ENCODE assay signal across 4 fruit fly cellular contexts in genomic region chr2L:11396157-11396876, dm6.
A peak's percentile ranks its signal among the peaks of the same experiment; 100 is the strongest.
TF ChIP-seq lines count a peak whose summit lies in the region.

No protein-coding gene starts in this region.

- no peak for TF ChIP-seq CTCF in whole organism, embryonic (GFP tag; optimal IDR thresholded peaks at IDR 0.05; lab: Kevin White, UChicago)

TF ChIP-seq in whole organism, embryonic, 481 proteins besides CTCF, POLR2A, EP300 and RAD21:
- TF ChIP-seq sr (GFP tag; IDR thresholded peaks at IDR 0.05; lab: Robert Waterston, UW), result peak; percentile 62; the same call in 2 of the 3 replicates
- TF ChIP-seq disco-r (GFP tag; optimal IDR thresholded peaks at IDR 0.05; lab: Kevin White, UChicago), result no peak
- peak; percentile 61; the same call in 1 of the 2 replicates for TF ChIP-seq vvl (GFP tag; IDR thresholded peaks at IDR 0.05; lab: Robert Waterston, UW)
- peak; percentile 59 for TF ChIP-seq crol (GFP tag; IDR thresholded peaks at IDR 0.05; lab: Robert Waterston, UW)
- peak; percentile 27 for TF ChIP-seq abd-A (tag; optimal IDR thresholded peaks at IDR 0.05; lab: Kevin White, UChicago)
- TF ChIP-seq yki (optimal IDR thresholded peaks at IDR 0.05; lab: Kevin White, UChicago), result no peak
- TF ChIP-seq knrl (GFP tag; IDR thresholded peaks at IDR 0.05; lab: Robert Waterston, UW; ENCODE audit: partially characterized antibody), result 0 out of 3 replicates have a peak, but pooled peaks have one; percentile 24
- TF ChIP-seq hb (GFP tag; IDR thresholded peaks at IDR 0.05; lab: Robert Waterston, UW; ENCODE audit: partially characterized antibody), result 0 out of 3 replicates have a peak, but pooled peaks have one; percentile 11

TF ChIP-seq in whole organism, prepupa, 60 proteins besides CTCF, POLR2A, EP300 and RAD21 (continues in another document):
- TF ChIP-seq dac (GFP tag; optimal IDR thresholded peaks at IDR 0.05; lab: Kevin White, UChicago), result no peak
- TF ChIP-seq Sox14 (GFP tag; optimal IDR thresholded peaks at IDR 0.05; lab: Kevin White, UChicago), result peak; percentile 21
- no peak for TF ChIP-seq Blimp-1 (GFP tag; optimal IDR thresholded peaks at IDR 0.05; lab: Kevin White, UChicago)
- peak; percentile 27 for TF ChIP-seq Sox102F (GFP tag; optimal IDR thresholded peaks at IDR 0.05; lab: Kevin White, UChicago)
- TF ChIP-seq vri (GFP tag; optimal IDR thresholded peaks at IDR 0.05; lab: Kevin White, UChicago), result no peak
- TF ChIP-seq CG7368 (GFP tag; optimal IDR thresholded peaks at IDR 0.05; lab: Kevin White, UChicago), result no peak
- TF ChIP-seq Eip93F (GFP tag; optimal IDR thresholded peaks at IDR 0.05; lab: Kevin White, UChicago), result no peak
- peak in 1 of 2 experiments; percentile 43 for TF ChIP-seq ss (GFP tag; optimal IDR thresholded peaks at IDR 0.05; lab: Kevin White, UChicago)
- TF ChIP-seq CG16779 (tag; optimal IDR thresholded peaks at IDR 0.05; lab: Kevin White, UChicago), result no peak
- TF ChIP-seq achi (GFP tag; optimal IDR thresholded peaks at IDR 0.05; lab: Kevin White, UChicago), result no peak
- TF ChIP-seq CG4318 (GFP tag; optimal IDR thresholded peaks at IDR 0.05; lab: Kevin White, UChicago), result no peak
- no peak for TF ChIP-seq Eip75B (GFP tag; optimal IDR thresholded peaks at IDR 0.05; lab: Kevin White, UChicago)
- peak; percentile 36 for TF ChIP-seq lz (GFP tag; optimal IDR thresholded peaks at IDR 0.05; lab: Kevin White, UChicago)
- TF ChIP-seq dsx (GFP tag; optimal IDR thresholded peaks at IDR 0.05; lab: Kevin White, UChicago; ENCODE audit: poor library complexity, severe bottlenecking), result no peak
- peak; percentile 38 for TF ChIP-seq CG10631 (GFP tag; optimal IDR thresholded peaks at IDR 0.05; lab: Kevin White, UChicago)
- peak; percentile 20 for TF ChIP-seq pdm3 (GFP tag; optimal IDR thresholded peaks at IDR 0.05; lab: Kevin White, UChicago)
- peak; percentile 40 for TF ChIP-seq Hr39 (GFP tag; optimal IDR thresholded peaks at IDR 0.05; lab: Kevin White, UChicago)
- TF ChIP-seq eg (GFP tag; IDR thresholded peaks at IDR 0.05; lab: Robert Waterston, UW), result no peak
- no peak for TF ChIP-seq CG8119 (GFP tag; IDR thresholded peaks at IDR 0.05; lab: Robert Waterston, UW)
- TF ChIP-seq Hr38 (GFP tag; optimal IDR thresholded peaks at IDR 0.05; lab: Kevin White, UChicago), result no peak
- TF ChIP-seq CG6276 (GFP tag; optimal IDR thresholded peaks at IDR 0.05; lab: Kevin White, UChicago), result no peak
- TF ChIP-seq CG8319 (GFP tag; optimal IDR thresholded peaks at IDR 0.05; lab: Kevin White, UChicago), result no peak
- peak; percentile 60 for TF ChIP-seq esn (GFP tag; optimal IDR thresholded peaks at IDR 0.05; lab: Kevin White, UChicago)
- TF ChIP-seq CG6854 (GFP tag; optimal IDR thresholded peaks at IDR 0.05; lab: Kevin White, UChicago), result no peak
- TF ChIP-seq fd59A (GFP tag; optimal IDR thresholded peaks at IDR 0.05; lab: Kevin White, UChicago), result peak; percentile 8
- TF ChIP-seq CG32006 (GFP tag; optimal IDR thresholded peaks at IDR 0.05; lab: Kevin White, UChicago), result no peak
- no peak for TF ChIP-seq Hr4 (GFP tag; optimal IDR thresholded peaks at IDR 0.05; lab: Kevin White, UChicago)
- peak in 1 of 2 experiments; percentile 62 for TF ChIP-seq salr (GFP tag; optimal IDR thresholded peaks at IDR 0.05; lab: Kevin White, UChicago)

TF ChIP-seq in whole organism, pupa, 21 proteins besides CTCF, POLR2A, EP300 and RAD21:
- TF ChIP-seq fd96Ca (GFP tag; IDR thresholded peaks at IDR 0.05; lab: Robert Waterston, UW), result no peak
- no peak for TF ChIP-seq CG12605 (GFP tag; IDR thresholded peaks at IDR 0.05; lab: Robert Waterston, UW)
- TF ChIP-seq CG10348 (GFP tag; IDR thresholded peaks at IDR 0.05; lab: Robert Waterston, UW), result no peak
- no peak for TF ChIP-seq CG34367 (tag; optimal IDR thresholded peaks at IDR 0.05; lab: Kevin White, UChicago)
- TF ChIP-seq CG4496 (GFP tag; IDR thresholded peaks at IDR 0.05; lab: Robert Waterston, UW), result no peak
- TF ChIP-seq rn (GFP tag; IDR thresholded peaks at IDR 0.05; lab: Robert Waterston, UW), result no peak
- TF ChIP-seq Snoo (tag; optimal IDR thresholded peaks at IDR 0.05; lab: Kevin White, UChicago), result peak; percentile 11
- TF ChIP-seq CG13204 (GFP tag; optimal IDR thresholded peaks at IDR 0.05; lab: Kevin White, UChicago), result no peak
- no peak for TF ChIP-seq D1 (tag; optimal IDR thresholded peaks at IDR 0.05; lab: Kevin White, UChicago)
- TF ChIP-seq CG17806 (tag; optimal IDR thresholded peaks at IDR 0.05; lab: Kevin White, UChicago), result peak; percentile 22
- TF ChIP-seq gl (tag; optimal IDR thresholded peaks at IDR 0.05; lab: Kevin White, UChicago), result no peak
- peak; percentile 71 for TF ChIP-seq CG8159 (tag; optimal IDR thresholded peaks at IDR 0.05; lab: Kevin White, UChicago)
- peak; percentile 39 for TF ChIP-seq CG9948 (tag; optimal IDR thresholded peaks at IDR 0.05; lab: Kevin White, UChicago)
- no peak for TF ChIP-seq CG8301 (tag; optimal IDR thresholded peaks at IDR 0.05; lab: Kevin White, UChicago)
- no peak for TF ChIP-seq Pif1B (GFP tag; optimal IDR thresholded peaks at IDR 0.05; lab: Kevin White, UChicago)
- peak; percentile 52 for TF ChIP-seq CG15710 (tag; optimal IDR thresholded peaks at IDR 0.05; lab: Kevin White, UChicago)
- no peak for TF ChIP-seq CG32121 (GFP tag; IDR thresholded peaks at IDR 0.05; lab: Robert Waterston, UW)
- TF ChIP-seq CG14655 (GFP tag; optimal IDR thresholded peaks at IDR 0.05; lab: Kevin White, UChicago), result no peak
- TF ChIP-seq Ets98B (GFP tag; IDR thresholded peaks at IDR 0.05; lab: Robert Waterston, UW), result no peak
- TF ChIP-seq EcR (GFP tag; optimal IDR thresholded peaks at IDR 0.05; lab: Kevin White, UChicago), result no peak
- TF ChIP-seq Pif1A (GFP tag; optimal IDR thresholded peaks at IDR 0.05; lab: Kevin White, UChicago), result no peak

TF ChIP-seq in whole organism, wandering third instar larva, 38 proteins besides CTCF, POLR2A, EP300 and RAD21:
- TF ChIP-seq GATAd (GFP tag; optimal IDR thresholded peaks at IDR 0.05; lab: Kevin White, UChicago), result no peak
- no peak for TF ChIP-seq Hr83 (GFP tag; optimal IDR thresholded peaks at IDR 0.05; lab: Kevin White, UChicago; ENCODE audit: poor library complexity, severe bottlenecking)
- TF ChIP-seq ey (GFP tag; optimal IDR thresholded peaks at IDR 0.05; lab: Kevin White, UChicago), result peak; percentile 21
- peak; percentile 1 for TF ChIP-seq fru (GFP tag; optimal IDR thresholded peaks at IDR 0.05; lab: Kevin White, UChicago)
- TF ChIP-seq h (GFP tag; optimal IDR thresholded peaks at IDR 0.05; lab: Kevin White, UChicago), result no peak
- TF ChIP-seq rgr (GFP tag; optimal IDR thresholded peaks at IDR 0.05; lab: Kevin White, UChicago), result peak; percentile 7
- peak; percentile 13 for TF ChIP-seq woc (GFP tag; optimal IDR thresholded peaks at IDR 0.05; lab: Kevin White, UChicago)
- no peak for TF ChIP-seq Dfd (GFP tag; optimal IDR thresholded peaks at IDR 0.05; lab: Kevin White, UChicago)
- TF ChIP-seq psq (GFP tag; optimal IDR thresholded peaks at IDR 0.05; lab: Kevin White, UChicago), result peak; percentile 27
- peak; percentile 51 for TF ChIP-seq HLH106 (tag; optimal IDR thresholded peaks at IDR 0.05; lab: Kevin White, UChicago)
- peak in 1 of 2 experiments; percentile 25 for TF ChIP-seq foxo (GFP tag; optimal IDR thresholded peaks at IDR 0.05; lab: Kevin White, UChicago)
- no peak for TF ChIP-seq CG9705 (GFP tag; optimal IDR thresholded peaks at IDR 0.05; lab: Kevin White, UChicago)
- TF ChIP-seq Hnf4 (GFP tag; optimal IDR thresholded peaks at IDR 0.05; lab: Kevin White, UChicago), result no peak
- no peak for TF ChIP-seq Rel (GFP tag; optimal IDR thresholded peaks at IDR 0.05; lab: Kevin White, UChicago)
- peak; percentile 82 for TF ChIP-seq Rel (tag; optimal IDR thresholded peaks at IDR 0.05; lab: Kevin White, UChicago)
- peak; percentile 36 for TF ChIP-seq Sp1 (GFP tag; optimal IDR thresholded peaks at IDR 0.05; lab: Kevin White, UChicago)
- TF ChIP-seq sv (GFP tag; optimal IDR thresholded peaks at IDR 0.05; lab: Kevin White, UChicago), result no peak

Comparison
In these comparisons a context has a peak if more than half of its experiments do, and no peak if none do; other contexts are left out.
1. Of the 7 proteins assayed by ChIP-seq in both whole organism, embryonic and whole organism, prepupa: peak only in whole organism, embryonic: none; only in whole organism, prepupa: Hr39 and Sox102F; in both: none; in neither: 5.